Worm (Caenorhabditis elegans) whole organism, L2 larva: ENCODE data around the gene ZK829.3.
A peak's percentile ranks its signal among the peaks of the same experiment; 100 is the strongest.

Experiments
- C34F6.9 ChIP-seq: fragments of 150-350 bp; optimal IDR thresholded peaks from 2 replicates; lab custom pipeline; 2014; ENCODE audit warnings: missing biosample characterization, missing genetic modification characterization
- F13H6.1 ChIP-seq: sonication (generic microtip); optimal IDR thresholded peaks from 2 replicates; lab custom pipeline; 2016; ENCODE audit warnings: missing genetic modification characterization, missing compliant biosample characterization
- R02D3.7 ChIP-seq: fragments of 150-350 bp; optimal IDR thresholded peaks from 2 replicates; lab custom pipeline; 2014; ENCODE audit warnings: missing biosample characterization, missing genetic modification characterization
- Y55F3AM.14 ChIP-seq: fragments of 200-800 bp; sonication (Bioruptor generic); optimal IDR thresholded peaks from 2 replicates; lab custom pipeline; 2018; ENCODE audit warnings: mild to moderate bottlenecking, missing genetic modification characterization, missing compliant biosample characterization
- ZK546.5 ChIP-seq: sonication (generic microtip); optimal IDR thresholded peaks from 2 replicates; lab custom pipeline; 2017; ENCODE audit warnings: missing biosample characterization, missing genetic modification characterization
- aly-2 ChIP-seq: fragments of 150-350 bp; optimal IDR thresholded peaks from 2 replicates; lab custom pipeline; 2014; ENCODE audit warnings: missing biosample characterization, missing genetic modification characterization
- blmp-1 ChIP-seq: sonication (generic microtip); optimal IDR thresholded peaks from 2 replicates; lab custom pipeline; 2017; ENCODE audit warnings: missing genetic modification characterization, mild to moderate bottlenecking, missing compliant biosample characterization, antibody characterized with exemption, moderate library complexity; ENCODE audit not compliant: insufficient read depth
- ceh-82 ChIP-seq: fragments of 150-350 bp; optimal IDR thresholded peaks from 2 replicates; lab custom pipeline; 2014; ENCODE audit warnings: missing biosample characterization, missing genetic modification characterization
- crh-2 ChIP-seq: sonication (generic microtip); optimal IDR thresholded peaks from 2 replicates; lab custom pipeline; 2017; ENCODE audit warnings: missing biosample characterization, missing genetic modification characterization
- dmd-4 ChIP-seq: sonication (generic microtip); optimal IDR thresholded peaks from 2 replicates; lab custom pipeline; 2017; ENCODE audit warnings: missing biosample characterization, missing genetic modification characterization
- egl-27 ChIP-seq: sonication (generic microtip); optimal IDR thresholded peaks from 3 replicates; lab custom pipeline; 2017; ENCODE audit warnings: missing biosample characterization, missing genetic modification reagents, missing genetic modification characterization
- elt-3 ChIP-seq: sonication (generic microtip); optimal IDR thresholded peaks from 2 replicates; lab custom pipeline; 2017; ENCODE audit warnings: missing biosample characterization, missing genetic modification characterization
- fos-1 ChIP-seq: fragments of 150-350 bp; optimal IDR thresholded peaks from 2 replicates; lab custom pipeline; 2014; ENCODE audit warnings: missing biosample characterization, missing genetic modification characterization
- lin-11 ChIP-seq: fragments of 150-350 bp; sonication (generic microtip); optimal IDR thresholded peaks from 2 replicates; lab custom pipeline; 2014; ENCODE audit warnings: missing biosample characterization, missing genetic modification characterization, inconsistent platforms, mixed read lengths
- lin-13 ChIP-seq: fragments of 150-350 bp; optimal IDR thresholded peaks from 2 replicates; lab custom pipeline; 2014; ENCODE audit warnings: missing biosample characterization, missing genetic modification reagents, missing genetic modification characterization
- mab-5 ChIP-seq: fragments of 150-350 bp; optimal IDR thresholded peaks from 2 replicates; lab custom pipeline; 2014; ENCODE audit warnings: missing biosample characterization, missing genetic modification characterization
- mdl-1 ChIP-seq, 2 experiments: fragments of 150-350 bp in 1 of 2; sonication (generic microtip) in 1 of 2; optimal IDR thresholded peaks; 2 replicates each; lab custom pipeline; 2017; ENCODE audit warnings: missing biosample characterization in 2 of 2, missing genetic modification characterization in 2 of 2
- nhr-10 ChIP-seq: sonication (generic microtip); optimal IDR thresholded peaks from 2 replicates; lab custom pipeline; 2017; ENCODE audit warnings: missing biosample characterization, missing genetic modification characterization
- nhr-11 ChIP-seq: fragments of 150-350 bp; optimal IDR thresholded peaks from 2 replicates; lab custom pipeline; 2014; ENCODE audit warnings: missing biosample characterization, missing genetic modification characterization
- nhr-12 ChIP-seq: fragments of 150-350 bp; optimal IDR thresholded peaks from 2 replicates; lab custom pipeline; 2014; ENCODE audit warnings: missing biosample characterization, missing genetic modification characterization
- nhr-129 ChIP-seq: fragments of 150-350 bp; optimal IDR thresholded peaks from 2 replicates; lab custom pipeline; 2014; ENCODE audit warnings: missing biosample characterization, missing genetic modification characterization
- nhr-21 ChIP-seq: fragments of 150-350 bp; optimal IDR thresholded peaks from 2 replicates; lab custom pipeline; 2014; ENCODE audit warnings: missing biosample characterization, missing genetic modification characterization
- nhr-23 ChIP-seq: fragments of 150-350 bp; optimal IDR thresholded peaks from 2 replicates; lab custom pipeline; 2014; ENCODE audit warnings: missing biosample characterization, missing genetic modification reagents, missing genetic modification characterization
- nhr-25 ChIP-seq: fragments of 150-350 bp; sonication (generic microtip); optimal IDR thresholded peaks from 3 replicates; lab custom pipeline; 2014; ENCODE audit warnings: missing biosample characterization, missing genetic modification characterization
- nhr-6 ChIP-seq: fragments of 150-350 bp; optimal IDR thresholded peaks from 2 replicates; lab custom pipeline; 2014; ENCODE audit warnings: missing biosample characterization, missing genetic modification characterization
- peb-1 ChIP-seq: fragments of 150-350 bp; optimal IDR thresholded peaks from 2 replicates; lab custom pipeline; 2014; ENCODE audit warnings: missing biosample characterization, missing genetic modification characterization
- sem-4 ChIP-seq: fragments of 150-350 bp; optimal IDR thresholded peaks from 2 replicates; lab custom pipeline; 2014; ENCODE audit warnings: missing biosample characterization, missing genetic modification reagents, missing genetic modification characterization
- skn-1 ChIP-seq: sonication (generic microtip); optimal IDR thresholded peaks from 2 replicates; lab custom pipeline; 2017; ENCODE audit warnings: missing biosample characterization, missing genetic modification characterization
- sma-3 ChIP-seq: sonication (generic microtip); optimal IDR thresholded peaks from 2 replicates; lab custom pipeline; 2016; ENCODE audit warnings: missing genetic modification reagents, missing genetic modification characterization, missing compliant biosample characterization
- sma-9 ChIP-seq, 2 experiments: fragments of 150-350 bp in 1 of 2; sonication (generic microtip) in 1 of 2; optimal IDR thresholded peaks; 2 replicates each; lab custom pipeline; 2014 to 2016; ENCODE audit warnings: missing genetic modification characterization in 2 of 2, mild to moderate bottlenecking in 1 of 2, missing biosample characterization in 1 of 2, missing compliant biosample characterization in 1 of 2, missing genetic modification reagents in 1 of 2, moderate library complexity in 1 of 2
- snpc-4 ChIP-seq: fragments of 150-350 bp; optimal IDR thresholded peaks from 2 replicates; lab custom pipeline; 2014; ENCODE audit warnings: missing biosample characterization, missing genetic modification characterization
- unc-39 ChIP-seq: fragments of 150-350 bp; optimal IDR thresholded peaks from 2 replicates; lab custom pipeline; 2014; ENCODE audit warnings: missing biosample characterization, missing genetic modification characterization
- unc-62 ChIP-seq: fragments of 150-350 bp; optimal IDR thresholded peaks from 2 replicates; lab custom pipeline; 2014; ENCODE audit warnings: missing biosample characterization, missing genetic modification reagents, missing genetic modification characterization
- zag-1 ChIP-seq: fragments of 150-350 bp; optimal IDR thresholded peaks from 2 replicates; lab custom pipeline; 2014; ENCODE audit warnings: missing biosample characterization, missing genetic modification characterization
- ztf-1 ChIP-seq: fragments of 200-800 bp; sonication (Bioruptor generic); conservative IDR thresholded peaks from 2 replicates; pipeline ENCODE4 v1.3.6; 2022; ENCODE audit warnings: missing genetic modification characterization, missing compliant biosample characterization
- ztf-11 ChIP-seq: sonication (generic microtip); optimal IDR thresholded peaks from 2 replicates; lab custom pipeline; 2017; ENCODE audit warnings: missing biosample characterization, missing genetic modification characterization
- ztf-4 ChIP-seq: fragments of 150-350 bp; optimal IDR thresholded peaks from 2 replicates; lab custom pipeline; 2014; ENCODE audit warnings: missing biosample characterization, missing genetic modification characterization

The ZK829.3 gene

DNA sequence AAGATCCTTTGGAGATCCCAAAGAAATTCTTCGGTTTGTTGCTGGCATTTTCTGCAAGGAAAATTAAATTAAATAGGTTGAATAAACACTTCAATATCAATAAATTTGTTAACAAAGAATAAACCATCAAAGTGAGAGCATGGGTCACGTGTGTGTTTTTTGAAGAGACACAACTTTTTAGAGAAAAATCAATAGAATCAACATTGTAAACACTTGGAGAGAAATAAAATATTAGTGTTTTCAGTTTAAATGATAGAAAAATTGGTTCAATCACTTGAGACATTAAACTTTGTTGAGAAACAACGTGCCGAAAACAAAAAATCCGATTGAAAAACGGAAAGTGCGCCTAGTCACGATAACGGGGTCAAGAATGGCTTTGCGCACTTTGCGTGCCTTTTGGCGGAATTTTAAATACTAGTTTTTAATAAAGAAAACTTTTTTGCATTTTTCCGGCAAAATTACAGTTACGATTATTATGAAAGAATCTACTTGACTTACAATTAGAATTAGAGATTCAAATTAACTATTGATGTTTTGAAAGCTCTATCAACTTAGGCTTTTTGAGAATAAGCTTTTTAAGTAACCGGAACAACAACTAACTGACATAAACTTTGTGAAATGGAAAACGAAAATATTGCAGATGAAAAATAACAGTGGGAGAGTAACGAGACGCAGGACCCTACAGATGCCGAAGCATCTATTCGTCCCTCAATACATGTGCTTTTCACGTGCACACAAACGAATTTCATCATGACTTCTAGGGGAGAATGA is 16.1 kb upstream of the ZK829.3 start, which contains the start of gene ZK829.7 (continued):
- no peak for TF ChIP-seq nhr-12 (tag; lab: Kevin White, UChicago)
- no peak for TF ChIP-seq aly-2 (tag; lab: Kevin White, UChicago)
- no peak for TF ChIP-seq nhr-23
- TF ChIP-seq snpc-4: peak; percentile 34
- TF ChIP-seq sma-3 (GFP tag; lab: Kevin White, UChicago): peak; percentile 82
- no peak for TF ChIP-seq peb-1
- no peak for TF ChIP-seq unc-62 (GFP tag; lab: Kevin White, UChicago)
- TF ChIP-seq blmp-1 (tag; lab: Kevin White, UChicago): peak; percentile 13
- TF ChIP-seq R02D3.7 (tag; lab: Kevin White, UChicago): peak; percentile 5
- TF ChIP-seq unc-39 (tag; lab: Kevin White, UChicago): no peak
- TF ChIP-seq nhr-11 (tag; lab: Kevin White, UChicago): no peak
- TF ChIP-seq ceh-82 (tag; lab: Kevin White, UChicago): no peak
- no peak for TF ChIP-seq nhr-10 (tag; lab: Kevin White, UChicago)
- TF ChIP-seq ztf-11: no peak
- TF ChIP-seq fos-1 (tag; lab: Kevin White, UChicago): peak; percentile 15
- peak; percentile 60 for TF ChIP-seq sem-4
- TF ChIP-seq mab-5: peak; percentile 30
- TF ChIP-seq egl-27 (tag; lab: Kevin White, UChicago): peak; percentile 47
- peak; percentile 81 for TF ChIP-seq lin-13 (GFP tag; lab: Kevin White, UChicago)
- TF ChIP-seq ztf-4: no peak
- peak; percentile 75 for TF ChIP-seq nhr-6 (tag; lab: Kevin White, UChicago)
- no peak for TF ChIP-seq zag-1 (tag; lab: Kevin White, UChicago)
- TF ChIP-seq F13H6.1 (tag; lab: Kevin White, UChicago): peak; percentile 68
- TF ChIP-seq lin-11 (tag; lab: Kevin White, UChicago): no peak
- TF ChIP-seq Y55F3AM.14 (GFP tag; lab: Kevin White, UChicago): no peak

DNA sequence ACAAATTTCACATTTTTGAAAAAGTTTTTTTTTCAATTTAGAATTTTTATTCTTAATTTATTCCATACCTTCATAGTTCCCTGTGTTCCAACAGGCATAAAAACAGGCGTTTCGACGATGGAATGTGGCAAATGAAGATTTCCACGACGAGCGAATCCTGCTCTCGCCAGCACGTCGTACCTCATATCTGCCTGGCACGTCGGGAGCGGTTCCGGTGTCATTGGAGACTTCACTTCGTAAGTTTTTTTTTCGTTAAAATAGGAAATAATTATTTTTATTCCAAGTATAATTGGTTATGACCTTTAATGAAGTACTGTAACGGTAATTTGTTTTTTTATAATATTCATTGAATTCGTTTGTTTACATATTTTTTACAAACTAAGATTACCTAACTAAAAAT is 14.1 kb upstream of the ZK829.3 start, which contains the start of gene tgt-1:
Gene tgt-1 (minus strand): TSS at position 232 of the 400 bp plus-strand sequence.
- TF ChIP-seq nhr-25 (tag; lab: Kevin White, UChicago): peak; percentile 9
- no peak for TF ChIP-seq ZK546.5 (tag; lab: Kevin White, UChicago)
- TF ChIP-seq nhr-21: no peak
- TF ChIP-seq, all 48 proteins: peak for 1

DNA sequence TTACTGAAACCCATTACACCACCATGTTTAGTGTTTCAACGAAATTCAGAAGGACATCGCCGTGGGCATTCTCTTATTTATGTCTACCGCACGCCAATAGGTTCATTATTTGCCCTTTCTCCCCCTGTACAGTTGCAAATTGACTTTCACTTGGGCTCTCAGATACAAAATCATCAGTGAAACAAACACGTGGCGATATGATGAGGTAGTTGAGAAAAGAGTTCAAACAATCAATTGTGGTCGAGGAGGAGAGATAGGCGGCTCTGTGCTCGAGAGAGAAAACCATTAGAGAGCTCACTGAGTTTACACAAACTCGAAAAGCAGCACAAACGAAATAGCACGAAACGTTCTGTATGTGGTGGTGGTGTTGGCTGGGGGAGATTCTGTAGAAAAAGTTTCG is 11.6 kb upstream of the ZK829.3 start:
- TF ChIP-seq nhr-25 (tag; lab: Kevin White, UChicago) (no peak), nhr-10 (tag; lab: Kevin White, UChicago) (no peak), ztf-1 (GFP tag; lab: Robert Waterston, UW) (no peak), sma-3 (GFP tag; lab: Kevin White, UChicago) (no peak), aly-2 (tag; lab: Kevin White, UChicago) (no peak), sma-9 (GFP tag; optimal IDR thresholded peaks at IDR 0.05; lab: Kevin White, UChicago) (peak; percentile 45), sma-9 (tag; optimal IDR thresholded peaks at IDR 0.05; lab: Kevin White, UChicago) (no peak), skn-1 (tag; lab: Kevin White, UChicago) (no peak), F13H6.1 (tag; lab: Kevin White, UChicago) (peak; percentile 45), crh-2 (tag; lab: Kevin White, UChicago) (peak; percentile 30), mdl-1 (tag; optimal IDR thresholded peaks at IDR 0.05; lab: Kevin White, UChicago) (peak in 1 of 2 experiments; percentile 57), mab-5 (no peak), nhr-6 (tag; lab: Kevin White, UChicago) (peak; percentile 17), ztf-11 (no peak), lin-13 (GFP tag; lab: Kevin White, UChicago) (no peak), dmd-4 (no peak), ZK546.5 (tag; lab: Kevin White, UChicago) (no peak), zag-1 (tag; lab: Kevin White, UChicago) (no peak), elt-3 (no peak), lin-11 (tag; lab: Kevin White, UChicago) (no peak), Y55F3AM.14 (GFP tag; lab: Kevin White, UChicago) (no peak), nhr-129 (tag; lab: Kevin White, UChicago) (peak; percentile 69), fos-1 (tag; lab: Kevin White, UChicago) (no peak), C34F6.9 (tag; lab: Kevin White, UChicago) (peak; percentile 24), unc-62 (GFP tag; lab: Kevin White, UChicago) (no peak), ztf-4 (no peak), unc-39 (tag; lab: Kevin White, UChicago) (no peak)
